Worm (Caenorhabditis elegans) whole organism, mixed stage, embryonic: Measurements from ENCODE around the gene F55C9.11.

ENCODE experiments used
- lin-13 ChIP-seq: fragments of 150-350 bp; optimal IDR thresholded peaks from 2 replicates; lab custom pipeline; 2014; ENCODE audit warnings: missing biosample characterization, missing genetic modification characterization
- nhr-76 ChIP-seq: sonication (generic microtip); optimal IDR thresholded peaks from 2 replicates; lab custom pipeline; 2017; ENCODE audit warnings: missing biosample characterization, missing genetic modification characterization
- pha-4 ChIP-seq: fragments of 150-350 bp; optimal IDR thresholded peaks from 2 replicates; lab custom pipeline; 2018; ENCODE audit warnings: missing biosample characterization, missing genetic modification reagents, missing genetic modification characterization
- snpc-4 ChIP-seq: fragments of 150-350 bp; optimal IDR thresholded peaks from 2 replicates; lab custom pipeline; 2014; ENCODE audit warnings: missing biosample characterization, missing genetic modification characterization
- zip-8 ChIP-seq: fragments of 150-350 bp; optimal IDR thresholded peaks from 2 replicates; lab custom pipeline; 2014; ENCODE audit warnings: missing biosample characterization, missing genetic modification characterization

DNA sequence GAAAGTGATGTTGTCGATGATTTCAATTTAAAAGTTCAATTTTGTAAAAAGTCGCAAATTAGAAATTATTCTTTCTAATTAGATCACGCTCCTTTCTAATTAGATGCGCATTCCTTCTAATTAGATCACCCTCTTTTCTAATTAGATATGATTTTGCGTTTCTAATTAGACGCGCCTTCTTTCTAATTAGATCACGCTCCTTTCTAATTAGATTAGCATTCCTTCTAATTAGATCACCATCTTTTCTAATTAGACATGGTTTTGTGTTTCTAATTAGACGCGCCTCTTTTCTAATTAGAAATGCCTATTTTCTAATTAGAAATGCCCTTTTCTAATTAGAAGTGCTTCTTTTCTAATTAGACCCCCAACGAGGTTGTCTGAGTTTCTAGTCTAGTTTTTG, 47.2 kb upstream of the F55C9.11 start:
- no peak for TF ChIP-seq pha-4 (tag; lab: Kevin White, UChicago)
- TF ChIP-seq nhr-76, result no peak
- TF ChIP-seq snpc-4 (tag; lab: Kevin White, UChicago), result no peak
- no peak for TF ChIP-seq zip-8 (tag; lab: Kevin White, UChicago)
- TF ChIP-seq lin-13 (tag; lab: Kevin White, UChicago), result no peak
